Fruit fly (Drosophila melanogaster) whole organism, pupa: ENCODE results near the gene CG42340.

Experiments
- CG13204 ChIP-seq: fragments of 200-800 bp; sonication (Bioruptor generic); optimal IDR thresholded peaks from 2 replicates; lab custom pipeline; 2018; ENCODE audit warnings: missing biosample characterization, mild to moderate bottlenecking, missing genetic modification characterization, moderate library complexity
- CG17806 ChIP-seq: fragments of 200-800 bp; sonication (Bioruptor generic); optimal IDR thresholded peaks from 2 replicates; lab custom pipeline; 2018; ENCODE audit warnings: missing biosample characterization, mild to moderate bottlenecking, missing genetic modification characterization, moderate library complexity
- CG4496 ChIP-seq: fragments of 200-800 bp; sonication (Bioruptor generic); IDR thresholded peaks from 3 replicates; pipeline ENCODE4 v1.3.6; 2022; ENCODE audit warnings: missing biosample characterization, missing genetic modification characterization
- CG8301 ChIP-seq: fragments of 200-800 bp; sonication (Bioruptor generic); optimal IDR thresholded peaks from 2 replicates; lab custom pipeline; 2018; ENCODE audit warnings: missing biosample characterization, mild to moderate bottlenecking, missing genetic modification characterization
- EcR ChIP-seq: fragments of 200-800 bp; sonication (Bioruptor generic); optimal IDR thresholded peaks from 3 replicates; lab custom pipeline; 2019; ENCODE audit warnings: missing biosample characterization, missing genetic modification characterization, mild to moderate bottlenecking, moderate library complexity, missing genetic modification reagents
- fd96Ca ChIP-seq: fragments of 200-800 bp; sonication (Bioruptor generic); IDR thresholded peaks from 3 replicates; pipeline ENCODE4 v1.3.6; 2022; ENCODE audit warnings: missing biosample characterization, missing genetic modification characterization

DNA sequence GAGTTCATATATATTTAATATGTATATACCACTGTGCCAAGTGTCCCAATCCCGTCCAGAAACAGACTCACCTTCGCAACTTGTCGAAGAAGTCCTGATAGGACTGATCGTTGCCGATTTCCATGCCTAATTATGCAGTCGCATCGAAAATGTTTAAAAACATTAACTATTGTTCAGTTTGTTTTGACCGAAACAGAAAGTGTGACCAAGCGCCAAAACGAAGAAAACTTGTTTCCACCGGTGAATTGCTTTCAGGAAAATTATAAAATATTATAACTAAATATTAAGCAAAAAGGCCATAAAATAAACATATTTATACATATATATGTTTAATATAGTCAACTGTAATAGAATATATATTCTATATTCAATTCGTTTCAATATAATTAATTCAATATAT lies 3.6 kb upstream of the CG42340 start, which contains the start of gene CG3342:
- TF ChIP-seq fd96Ca (no peak), CG17806 (no peak), CG4496 (GFP tag; lab: Robert Waterston, UW) (no peak), CG13204 (GFP tag; lab: Kevin White, UChicago) (no peak), EcR (GFP tag; lab: Kevin White, UChicago) (no peak), CG8301 (tag; lab: Kevin White, UChicago) (no peak)
